Worm (Caenorhabditis elegans): Measurements from ENCODE around the gene C15H9.9.

- TF ChIP-seq ceh-82 (tag; optimal IDR thresholded peaks at IDR 0.05) (no peak), crh-2 (tag; optimal IDR thresholded peaks at IDR 0.05) (no peak), ztf-11 (tag; optimal IDR thresholded peaks at IDR 0.05) (no peak), nhr-6 (tag; optimal IDR thresholded peaks at IDR 0.05) (no peak), egl-27 (tag; optimal IDR thresholded peaks at IDR 0.05) (no peak), F13H6.1 (tag; optimal IDR thresholded peaks at IDR 0.05) (no peak), lin-39 (tag; optimal IDR thresholded peaks at IDR 0.05) (no peak)
Observed at ce11 chrX:6138243-6138642, 10.2 kb upstream of the C15H9.9 start, which contains the start of gene Y72A10A.1.

Measured in whole organism, L2 larva.